Worm (Caenorhabditis elegans): ENCODE results near the gene C24A3.9.

Gene C24A3.9

ce11 chrX:9011471-9011870 is 1.2 kb upstream of the C24A3.9 start:
- TF ChIP-seq nhr-237 (tag; optimal IDR thresholded peaks at IDR 0.05), result no peak
- no peak for TF ChIP-seq hlh-17 (GFP tag; optimal IDR thresholded peaks at IDR 0.05; ENCODE audit: borderline replicate concordance)
- TF ChIP-seq sptf-1 (tag; optimal IDR thresholded peaks at IDR 0.05), result no peak
- TF ChIP-seq swsn-7 (tag; optimal IDR thresholded peaks at IDR 0.05), result no peak
- TF ChIP-seq nhr-85 (tag), result no peak
- TF ChIP-seq jun-1 (tag; optimal IDR thresholded peaks at IDR 0.05), result no peak
- TF ChIP-seq vab-15 (tag; optimal IDR thresholded peaks at IDR 0.05), result no peak
- no peak for TF ChIP-seq dpl-1 (GFP tag; optimal IDR thresholded peaks at IDR 0.05)
- no peak for TF ChIP-seq ztf-11 (tag; optimal IDR thresholded peaks at IDR 0.05)
- TF ChIP-seq ces-1 (GFP tag; optimal IDR thresholded peaks at IDR 0.05), result no peak
- no peak for TF ChIP-seq lin-13 (GFP tag; optimal IDR thresholded peaks at IDR 0.05)

DNA sequence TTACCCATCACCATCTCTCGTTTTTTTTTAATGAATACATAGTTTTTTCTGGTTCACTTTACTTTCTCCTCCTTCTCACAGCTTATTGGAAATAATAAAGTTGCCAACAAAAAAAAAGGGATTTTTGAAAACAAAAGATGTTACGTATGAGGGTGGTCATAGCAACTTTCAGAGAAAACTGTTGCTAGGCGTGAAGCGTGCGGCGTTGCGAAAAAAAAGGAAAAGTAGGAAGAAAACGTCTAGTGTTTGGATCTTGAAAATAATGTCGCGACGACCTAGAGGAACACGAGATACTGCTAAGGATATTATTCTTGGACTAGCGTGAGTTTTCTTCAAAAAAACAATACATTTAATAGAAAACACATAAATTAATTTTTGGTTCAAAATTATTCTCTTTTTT is 11.5 kb downstream of the C24A3.9 start, which contains the start of gene C24A3.1:
Gene C24A3.1, plus strand, starts transcription at position 263 of the 400 bp plus-strand sequence.
- TF ChIP-seq aha-1 (tag; optimal IDR thresholded peaks at IDR 0.05) (no peak), lsy-2 (tag; optimal IDR thresholded peaks at IDR 0.05) (no peak), C04F5.9 (tag; optimal IDR thresholded peaks at IDR 0.05) (no peak), grh-1 (GFP tag; IDR thresholded peaks at IDR 0.05) (no peak)

- TF ChIP-seq nhr-71 (tag; optimal IDR thresholded peaks at IDR 0.05) (peak; percentile 16), ceh-8 (GFP tag; optimal IDR thresholded peaks at IDR 0.05) (peak; percentile 40), lin-14 (GFP tag; optimal IDR thresholded peaks at IDR 0.05) (peak; percentile 67), lsy-2 (tag; optimal IDR thresholded peaks at IDR 0.05) (peak in 1 of 2 experiments; percentile 25), nhr-85 (tag) (no peak), sox-4 (tag; optimal IDR thresholded peaks at IDR 0.05) (no peak), fkh-4 (tag; optimal IDR thresholded peaks at IDR 0.05; ENCODE audit: borderline replicate concordance) (no peak), tbx-2 (tag; optimal IDR thresholded peaks at IDR 0.05) (no peak), dpl-1 (GFP tag; optimal IDR thresholded peaks at IDR 0.05) (no peak)
Measured at ce11 chrX:8997450-8998075, 12.8 kb downstream of the C24A3.9 start, which contains the start of gene C24A3.2. C24A3.2 (plus strand) TSS chrX:8997500.

ce11 chrX:8996496-8997116 is 13.7 kb downstream of the C24A3.9 start:
- TF ChIP-seq lin-14 (GFP tag; optimal IDR thresholded peaks at IDR 0.05), result peak; percentile 66
- peak; percentile 89 for TF ChIP-seq fkh-10 (GFP tag; optimal IDR thresholded peaks at IDR 0.05)
- no peak for TF ChIP-seq jun-1 (tag; optimal IDR thresholded peaks at IDR 0.05)
- TF ChIP-seq mep-1 (tag; optimal IDR thresholded peaks at IDR 0.05), result no peak
- no peak for TF ChIP-seq hpl-2 (GFP tag; optimal IDR thresholded peaks at IDR 0.05)
- TF ChIP-seq lin-13 (GFP tag; optimal IDR thresholded peaks at IDR 0.05), result no peak
- TF ChIP-seq sup-37 (GFP tag; optimal IDR thresholded peaks at IDR 0.05), result no peak
- TF ChIP-seq zip-4 (GFP tag; optimal IDR thresholded peaks at IDR 0.05), result no peak

DNA sequence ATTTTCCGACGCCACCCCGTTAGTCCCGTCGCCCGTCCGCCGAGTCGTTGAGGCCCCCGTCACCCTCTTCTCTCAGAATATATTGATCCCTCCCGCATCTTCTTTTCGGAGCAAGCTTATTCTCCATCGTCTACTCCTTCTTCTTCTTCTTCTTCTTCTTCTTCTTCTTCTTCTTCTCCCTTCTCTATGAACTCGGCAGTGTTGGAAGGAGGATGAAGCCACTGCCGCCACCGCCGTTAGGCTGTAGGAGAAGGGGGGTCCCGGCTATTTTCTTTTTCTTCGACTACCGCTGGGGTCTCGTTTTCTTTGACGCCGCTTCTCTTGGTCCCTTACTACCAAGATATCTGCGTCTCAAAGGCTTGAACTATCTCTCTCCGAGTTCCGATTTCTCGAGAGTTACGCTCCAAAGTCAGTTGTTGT is 14.8 kb downstream of the C24A3.9 start:
- TF ChIP-seq ceh-88 (GFP tag; IDR thresholded peaks at IDR 0.05) (no peak), nhr-12 (tag; optimal IDR thresholded peaks at IDR 0.05) (no peak), zag-1 (tag; optimal IDR thresholded peaks at IDR 0.05) (no peak), aha-1 (tag; optimal IDR thresholded peaks at IDR 0.05) (no peak), nhr-71 (tag; optimal IDR thresholded peaks at IDR 0.05) (peak; percentile 68), zip-4 (GFP tag; optimal IDR thresholded peaks at IDR 0.05) (no peak), ceh-90 (tag; optimal IDR thresholded peaks at IDR 0.05) (no peak), nhr-19 (GFP tag; conservative IDR thresholded peaks at IDR 0.05) (peak; percentile 14; the same call in 1 of the 2 replicates), hlh-4 (tag; optimal IDR thresholded peaks at IDR 0.05) (no peak), dsc-1 (tag; optimal IDR thresholded peaks at IDR 0.05) (peak; percentile 40), xbp-1 (tag; optimal IDR thresholded peaks at IDR 0.05) (peak; percentile 36), sox-4 (tag; optimal IDR thresholded peaks at IDR 0.05) (no peak), rnt-1 (tag; optimal IDR thresholded peaks at IDR 0.05) (peak; percentile 24), mab-9 (GFP tag; IDR thresholded peaks at IDR 0.05) (no peak), jun-1 (tag; optimal IDR thresholded peaks at IDR 0.05) (no peak), nhr-28 (tag; optimal IDR thresholded peaks at IDR 0.05) (no peak), skn-1 (tag; optimal IDR thresholded peaks at IDR 0.05) (no peak), lin-35 (GFP tag; optimal IDR thresholded peaks at IDR 0.05) (peak in 1 of 2 experiments; percentile 11), unc-30 (tag; optimal IDR thresholded peaks at IDR 0.05) (no peak), swsn-7 (tag; optimal IDR thresholded peaks at IDR 0.05) (peak; percentile 51), ceh-8 (GFP tag; optimal IDR thresholded peaks at IDR 0.05) (peak; percentile 61), C04F5.9 (tag; optimal IDR thresholded peaks at IDR 0.05) (no peak), tlp-1 (tag; optimal IDR thresholded peaks at IDR 0.05) (no peak), unc-86 (tag; optimal IDR thresholded peaks at IDR 0.05) (peak; percentile 60), hpl-2 (GFP tag; optimal IDR thresholded peaks at IDR 0.05) (no peak)

All from whole organism, L1 larva.